Worm (Caenorhabditis elegans): ENCODE measurements around the gene F54D5.24.

DNA sequence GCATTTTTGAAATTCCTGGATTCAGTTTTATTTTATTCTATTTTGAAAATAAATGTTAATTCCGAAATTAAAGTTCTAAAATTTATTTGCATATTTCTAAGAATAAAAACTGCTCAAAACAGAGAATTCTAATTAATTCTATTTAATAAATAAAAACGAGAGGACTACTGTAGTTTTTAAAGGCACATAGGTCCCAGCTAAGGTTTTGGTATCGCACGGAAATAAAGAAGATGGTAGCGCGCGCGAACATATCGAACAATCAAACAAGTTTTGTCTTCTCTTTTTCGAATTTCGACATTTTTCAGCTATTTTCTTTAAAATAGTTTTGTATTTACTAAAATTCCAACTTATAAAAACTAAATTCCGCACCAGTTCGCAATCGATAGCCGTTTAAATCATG lies 22.1 kb downstream of the F54D5.24 start:
- TF ChIP-seq him-1 (tag; optimal IDR thresholded peaks at IDR 0.05), result no peak
- TF ChIP-seq W03F9.2 (tag; optimal IDR thresholded peaks at IDR 0.05), result no peak
- no peak for TF ChIP-seq dao-5 (tag; optimal IDR thresholded peaks at IDR 0.05)

Data from whole organism, L4/young adult.